Fruit fly (Drosophila melanogaster) whole organism, wandering third instar larva: ENCODE data around the gene Cyp18a1.

Source experiments
- CG9705 ChIP-seq: fragments of 200-800 bp; sonication (Bioruptor generic); optimal IDR thresholded peaks from 2 replicates; lab custom pipeline; 2018; ENCODE audit warnings: missing biosample characterization, mild to moderate bottlenecking, missing genetic modification characterization
- Dfd ChIP-seq: fragments of >200 bp; optimal IDR thresholded peaks from 2 replicates; lab custom pipeline; 2017; ENCODE audit warnings: missing biosample characterization, missing genetic modification characterization
- Hr78 ChIP-seq: fragments of >200 bp; optimal IDR thresholded peaks from 2 replicates; lab custom pipeline; 2017; ENCODE audit warnings: missing biosample characterization, missing genetic modification characterization
- Sp1 ChIP-seq: fragments of 200-800 bp; sonication (Bioruptor generic); optimal IDR thresholded peaks from 3 replicates; lab custom pipeline; 2019; ENCODE audit warnings: missing biosample characterization, mild to moderate bottlenecking, missing genetic modification characterization, moderate library complexity

DNA sequence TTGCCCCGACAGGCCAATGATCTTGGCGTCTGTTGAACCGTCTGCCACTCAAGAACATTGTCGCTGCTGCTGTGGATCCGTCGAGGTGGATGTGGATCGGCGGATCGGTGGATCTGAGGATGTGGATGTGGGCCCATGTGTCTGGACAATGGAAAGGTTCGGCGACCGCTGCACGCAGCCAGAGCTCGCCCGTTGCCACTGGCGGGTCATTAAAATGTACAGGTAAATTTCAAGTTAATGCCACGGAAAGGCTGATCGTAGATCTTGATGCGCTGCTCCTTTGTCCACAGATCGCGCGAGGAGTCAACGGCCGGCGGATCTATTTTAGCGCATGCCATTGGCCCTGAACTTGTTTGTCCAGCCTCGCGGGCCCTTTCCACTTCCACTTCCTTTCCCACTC is 8.3 kb downstream of the Cyp18a1 start:
- TF ChIP-seq Sp1 (GFP tag; lab: Kevin White, UChicago) (no peak), Dfd (GFP tag; lab: Kevin White, UChicago) (no peak), Hr78 (no peak), CG9705 (GFP tag; lab: Kevin White, UChicago) (no peak)
